Worm (Caenorhabditis elegans) whole organism, L2 larva: ENCODE measurements around the gene W01D2.1.

Experiments used
- C34F6.9 ChIP-seq: fragments of 150-350 bp; optimal IDR thresholded peaks from 2 replicates; lab custom pipeline; 2014; ENCODE audit warnings: missing biosample characterization, missing genetic modification characterization
- F13H6.1 ChIP-seq: sonication (generic microtip); optimal IDR thresholded peaks from 2 replicates; lab custom pipeline; 2016; ENCODE audit warnings: missing genetic modification characterization, missing compliant biosample characterization
- alr-1 ChIP-seq: fragments of 150-350 bp; optimal IDR thresholded peaks from 2 replicates; lab custom pipeline; 2014; ENCODE audit warnings: missing biosample characterization, missing genetic modification characterization
- aly-2 ChIP-seq: fragments of 150-350 bp; optimal IDR thresholded peaks from 2 replicates; lab custom pipeline; 2014; ENCODE audit warnings: missing biosample characterization, missing genetic modification characterization
- ama-1 ChIP-seq: fragments of 150-350 bp; optimal IDR thresholded peaks from 2 replicates; lab custom pipeline; 2018; ENCODE audit warnings: inconsistent platforms
- blmp-1 ChIP-seq: sonication (generic microtip); optimal IDR thresholded peaks from 2 replicates; lab custom pipeline; 2017; ENCODE audit warnings: missing genetic modification characterization, mild to moderate bottlenecking, missing compliant biosample characterization, antibody characterized with exemption, moderate library complexity; ENCODE audit not compliant: insufficient read depth
- ceh-16 ChIP-seq: fragments of 150-350 bp; optimal IDR thresholded peaks from 2 replicates; lab custom pipeline; 2014; ENCODE audit warnings: missing biosample characterization, missing genetic modification characterization
- ceh-82 ChIP-seq: fragments of 150-350 bp; optimal IDR thresholded peaks from 2 replicates; lab custom pipeline; 2014; ENCODE audit warnings: missing biosample characterization, missing genetic modification characterization
- crh-2 ChIP-seq: sonication (generic microtip); optimal IDR thresholded peaks from 2 replicates; lab custom pipeline; 2017; ENCODE audit warnings: missing biosample characterization, missing genetic modification characterization
- egl-27 ChIP-seq: sonication (generic microtip); optimal IDR thresholded peaks from 3 replicates; lab custom pipeline; 2017; ENCODE audit warnings: missing biosample characterization, missing genetic modification reagents, missing genetic modification characterization
- elt-1 ChIP-seq: fragments of 150-350 bp; optimal IDR thresholded peaks from 2 replicates; lab custom pipeline; 2014; ENCODE audit warnings: missing biosample characterization, missing genetic modification characterization
- elt-3 ChIP-seq: sonication (generic microtip); optimal IDR thresholded peaks from 2 replicates; lab custom pipeline; 2017; ENCODE audit warnings: missing biosample characterization, missing genetic modification characterization
- fos-1 ChIP-seq: fragments of 150-350 bp; optimal IDR thresholded peaks from 2 replicates; lab custom pipeline; 2014; ENCODE audit warnings: missing biosample characterization, missing genetic modification characterization
- gmeb-1 ChIP-seq: fragments of 150-350 bp; optimal IDR thresholded peaks from 2 replicates; lab custom pipeline; 2014; ENCODE audit warnings: missing biosample characterization, missing genetic modification characterization
- lin-11 ChIP-seq: fragments of 150-350 bp; sonication (generic microtip); optimal IDR thresholded peaks from 2 replicates; lab custom pipeline; 2014; ENCODE audit warnings: missing biosample characterization, missing genetic modification characterization, inconsistent platforms, mixed read lengths
- lin-13 ChIP-seq: fragments of 150-350 bp; optimal IDR thresholded peaks from 2 replicates; lab custom pipeline; 2014; ENCODE audit warnings: missing biosample characterization, missing genetic modification reagents, missing genetic modification characterization
- lin-39 ChIP-seq: fragments of 150-350 bp; optimal IDR thresholded peaks from 2 replicates; lab custom pipeline; 2014; ENCODE audit warnings: missing biosample characterization, missing genetic modification reagents, missing genetic modification characterization
- lsy-2 ChIP-seq, 2 experiments: fragments of 150-350 bp in 1 of 2; sonication (generic microtip) in 1 of 2; optimal IDR thresholded peaks; 2 replicates each; lab custom pipeline; 2014 to 2017; ENCODE audit warnings: missing biosample characterization in 2 of 2, missing genetic modification characterization in 2 of 2
- mab-5 ChIP-seq: fragments of 150-350 bp; optimal IDR thresholded peaks from 2 replicates; lab custom pipeline; 2014; ENCODE audit warnings: missing biosample characterization, missing genetic modification characterization
- mbf-1 ChIP-seq: sonication (generic microtip); optimal IDR thresholded peaks from 2 replicates; lab custom pipeline; 2017; ENCODE audit warnings: missing biosample characterization, missing genetic modification characterization
- mdl-1 ChIP-seq, 2 experiments: fragments of 150-350 bp in 1 of 2; sonication (generic microtip) in 1 of 2; optimal IDR thresholded peaks; 2 replicates each; lab custom pipeline; 2017; ENCODE audit warnings: missing biosample characterization in 2 of 2, missing genetic modification characterization in 2 of 2
- nhr-11 ChIP-seq: fragments of 150-350 bp; optimal IDR thresholded peaks from 2 replicates; lab custom pipeline; 2014; ENCODE audit warnings: missing biosample characterization, missing genetic modification characterization
- nhr-12 ChIP-seq: fragments of 150-350 bp; optimal IDR thresholded peaks from 2 replicates; lab custom pipeline; 2014; ENCODE audit warnings: missing biosample characterization, missing genetic modification characterization
- nhr-129 ChIP-seq: fragments of 150-350 bp; optimal IDR thresholded peaks from 2 replicates; lab custom pipeline; 2014; ENCODE audit warnings: missing biosample characterization, missing genetic modification characterization
- nhr-21 ChIP-seq: fragments of 150-350 bp; optimal IDR thresholded peaks from 2 replicates; lab custom pipeline; 2014; ENCODE audit warnings: missing biosample characterization, missing genetic modification characterization
- nhr-237 ChIP-seq: fragments of 150-350 bp; optimal IDR thresholded peaks from 2 replicates; lab custom pipeline; 2014; ENCODE audit warnings: missing biosample characterization, missing genetic modification characterization
- nhr-6 ChIP-seq: fragments of 150-350 bp; optimal IDR thresholded peaks from 2 replicates; lab custom pipeline; 2014; ENCODE audit warnings: missing biosample characterization, missing genetic modification characterization
- nhr-77 ChIP-seq: fragments of 150-350 bp; optimal IDR thresholded peaks from 2 replicates; lab custom pipeline; 2014; ENCODE audit warnings: missing biosample characterization, missing genetic modification characterization
- peb-1 ChIP-seq: fragments of 150-350 bp; optimal IDR thresholded peaks from 2 replicates; lab custom pipeline; 2014; ENCODE audit warnings: missing biosample characterization, missing genetic modification characterization
- sem-4 ChIP-seq: fragments of 150-350 bp; optimal IDR thresholded peaks from 2 replicates; lab custom pipeline; 2014; ENCODE audit warnings: missing biosample characterization, missing genetic modification reagents, missing genetic modification characterization
- skn-1 ChIP-seq: sonication (generic microtip); optimal IDR thresholded peaks from 2 replicates; lab custom pipeline; 2017; ENCODE audit warnings: missing biosample characterization, missing genetic modification characterization
- sma-3 ChIP-seq: sonication (generic microtip); optimal IDR thresholded peaks from 2 replicates; lab custom pipeline; 2016; ENCODE audit warnings: missing genetic modification reagents, missing genetic modification characterization, missing compliant biosample characterization
- sma-9 ChIP-seq, 2 experiments: fragments of 150-350 bp in 1 of 2; sonication (generic microtip) in 1 of 2; optimal IDR thresholded peaks; 2 replicates each; lab custom pipeline; 2014 to 2016; ENCODE audit warnings: missing genetic modification characterization in 2 of 2, mild to moderate bottlenecking in 1 of 2, missing biosample characterization in 1 of 2, missing compliant biosample characterization in 1 of 2, missing genetic modification reagents in 1 of 2, moderate library complexity in 1 of 2
- snpc-4 ChIP-seq: fragments of 150-350 bp; optimal IDR thresholded peaks from 2 replicates; lab custom pipeline; 2014; ENCODE audit warnings: missing biosample characterization, missing genetic modification characterization
- unc-55 ChIP-seq: fragments of 150-350 bp; sonication (generic microtip); optimal IDR thresholded peaks from 3 replicates; lab custom pipeline; 2014; ENCODE audit warnings: missing biosample characterization, missing genetic modification reagents, missing genetic modification characterization
- unc-62 ChIP-seq: fragments of 150-350 bp; optimal IDR thresholded peaks from 2 replicates; lab custom pipeline; 2014; ENCODE audit warnings: missing biosample characterization, missing genetic modification reagents, missing genetic modification characterization
- zag-1 ChIP-seq: fragments of 150-350 bp; optimal IDR thresholded peaks from 2 replicates; lab custom pipeline; 2014; ENCODE audit warnings: missing biosample characterization, missing genetic modification characterization
- ztf-1 ChIP-seq: fragments of 200-800 bp; sonication (Bioruptor generic); conservative IDR thresholded peaks from 2 replicates; pipeline ENCODE4 v1.3.6; 2022; ENCODE audit warnings: missing genetic modification characterization, missing compliant biosample characterization
- ztf-11 ChIP-seq: sonication (generic microtip); optimal IDR thresholded peaks from 2 replicates; lab custom pipeline; 2017; ENCODE audit warnings: missing biosample characterization, missing genetic modification characterization
- ztf-4 ChIP-seq: fragments of 150-350 bp; optimal IDR thresholded peaks from 2 replicates; lab custom pipeline; 2014; ENCODE audit warnings: missing biosample characterization, missing genetic modification characterization

W01D2.1 gene

DNA sequence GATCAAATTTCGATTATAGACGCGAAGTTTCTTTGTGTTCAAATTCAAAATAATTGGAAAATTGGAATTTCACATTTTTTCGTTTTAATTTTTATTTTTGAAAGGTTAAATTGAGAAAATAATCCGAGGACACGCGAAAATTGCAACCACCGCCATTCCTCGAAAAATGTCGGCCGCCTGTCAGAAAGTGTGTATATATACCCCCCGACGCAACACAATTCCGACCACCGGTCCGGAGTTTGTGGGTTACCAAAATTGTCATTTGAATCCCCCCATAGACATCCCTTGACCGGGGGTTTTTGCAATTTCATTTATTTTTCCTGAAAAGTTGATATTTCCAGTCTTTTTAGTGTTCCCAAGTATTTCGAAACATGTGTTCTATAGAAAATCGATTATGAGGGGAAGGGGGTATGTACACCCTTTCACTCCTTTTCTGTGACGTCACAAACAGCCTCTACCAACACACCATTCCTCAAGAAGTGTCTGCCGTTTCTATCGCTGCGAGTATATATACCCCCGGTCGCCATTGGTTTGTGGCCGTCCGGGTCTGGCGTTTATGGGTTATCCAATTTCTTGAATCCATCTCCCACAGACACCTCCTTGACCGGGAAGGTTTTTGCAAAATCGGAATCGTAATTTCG lies 10.9 kb upstream of the W01D2.1 start, which contains the start of gene W01D2.3 (continued):
- peak; percentile 39 for TF ChIP-seq nhr-21 (tag; lab: Kevin White, UChicago)
- peak; percentile 42 for TF ChIP-seq nhr-77 (tag; lab: Kevin White, UChicago)
- TF ChIP-seq alr-1 (tag; lab: Kevin White, UChicago): no peak
- TF ChIP-seq nhr-237 (tag; lab: Kevin White, UChicago): no peak
- TF ChIP-seq lin-39 (tag; lab: Kevin White, UChicago): no peak
- no peak for TF ChIP-seq ceh-16
- TF ChIP-seq, all 48 proteins: peak for 23

DNA sequence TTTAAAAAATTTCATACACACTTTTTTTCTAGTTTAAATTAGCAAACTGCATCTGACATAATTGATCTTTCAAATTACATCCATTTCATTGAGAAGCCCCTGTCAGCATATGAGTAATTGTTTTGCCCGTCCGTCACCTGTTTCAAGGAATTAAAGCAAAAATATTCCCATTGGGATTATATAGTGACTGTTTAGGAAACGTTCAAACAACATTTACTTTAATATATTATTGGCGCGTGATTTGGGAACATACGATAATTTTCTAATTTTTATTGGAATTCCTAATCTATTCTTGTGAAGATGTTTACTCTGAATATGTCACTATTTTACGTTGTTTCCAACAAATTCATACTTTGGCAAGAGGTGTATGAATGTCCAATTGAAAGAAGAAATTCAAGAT lies 9.6 kb upstream of the W01D2.1 start, which contains the start of gene srt-11:
Gene srt-11, plus strand, starts transcription at position 301 of the 400 bp plus-strand sequence.
- TF ChIP-seq sma-3 (GFP tag; lab: Kevin White, UChicago): no peak
- TF ChIP-seq egl-27 (tag; lab: Kevin White, UChicago): no peak
- TF ChIP-seq nhr-237 (tag; lab: Kevin White, UChicago): no peak
- TF ChIP-seq sem-4 (tag; lab: Kevin White, UChicago): no peak
- TF ChIP-seq elt-3 (tag; lab: Kevin White, UChicago): no peak
- TF ChIP-seq nhr-21 (tag; lab: Kevin White, UChicago): no peak
- TF ChIP-seq ztf-1: no peak
- TF ChIP-seq mbf-1 (tag; lab: Kevin White, UChicago): no peak
- no peak for TF ChIP-seq ama-1 (lab: Kevin White, UChicago)
- no peak for TF ChIP-seq nhr-77 (tag; lab: Kevin White, UChicago)
- no peak for TF ChIP-seq ceh-16
- no peak for TF ChIP-seq unc-62 (GFP tag; lab: Kevin White, UChicago)
- TF ChIP-seq lin-39 (tag; lab: Kevin White, UChicago): no peak
- TF ChIP-seq snpc-4 (tag; lab: Kevin White, UChicago): no peak
- no peak for TF ChIP-seq aly-2 (tag; lab: Kevin White, UChicago)

DNA sequence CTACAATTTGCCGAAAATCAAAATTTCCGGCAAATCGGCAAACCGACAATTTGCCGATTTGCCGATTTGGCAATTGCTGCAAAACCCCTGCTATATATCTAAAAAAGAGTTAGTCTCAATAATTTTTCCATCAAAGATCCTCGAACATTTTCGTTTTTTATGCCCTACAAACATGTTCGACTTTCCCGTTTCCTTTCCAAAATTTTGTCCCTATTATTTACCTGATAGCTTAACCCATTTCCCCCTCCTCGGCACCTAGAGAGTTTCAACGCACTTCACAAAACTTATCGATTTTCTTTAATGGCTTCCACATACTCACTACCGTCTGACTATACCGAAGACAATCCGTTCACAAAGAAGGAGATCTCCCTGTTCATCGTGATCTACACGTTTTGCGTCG lies 6.6 kb upstream of the W01D2.1 start, which contains the start of gene W01D2.6:
Gene W01D2.6, plus strand, starts transcription at position 301 of the 400 bp plus-strand sequence.
- TF ChIP-seq mbf-1 (tag; lab: Kevin White, UChicago): no peak
- TF ChIP-seq gmeb-1 (tag; lab: Kevin White, UChicago): no peak
- TF ChIP-seq mab-5 (tag; lab: Kevin White, UChicago): no peak

DNA sequence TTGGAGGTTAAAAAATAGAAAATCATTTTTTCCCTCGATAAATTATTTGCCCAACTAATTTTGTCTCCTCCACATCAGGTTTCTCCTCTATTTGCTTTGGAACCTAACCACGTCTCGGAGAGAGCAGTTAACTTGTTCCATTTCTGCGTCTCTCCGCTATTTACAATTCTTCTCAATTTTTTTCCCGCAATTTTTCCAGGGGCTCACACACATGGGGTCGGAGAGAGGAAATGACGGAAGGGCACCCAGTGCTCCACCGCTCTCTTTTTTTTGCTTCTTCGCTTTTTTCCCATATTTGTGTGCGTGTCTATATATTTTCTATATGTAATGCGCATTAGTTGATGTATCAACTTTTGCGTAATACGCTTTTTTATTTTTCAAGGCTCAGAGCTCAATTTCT lies 4.7 kb upstream of the W01D2.1 start:
- TF ChIP-seq peb-1 (tag; lab: Kevin White, UChicago) (no peak), nhr-12 (no peak), zag-1 (tag; lab: Kevin White, UChicago) (no peak), ztf-4 (tag; lab: Kevin White, UChicago) (no peak), C34F6.9 (tag; lab: Kevin White, UChicago) (peak; percentile 51), alr-1 (tag; lab: Kevin White, UChicago) (no peak), crh-2 (no peak), unc-55 (peak; percentile 15), ama-1 (lab: Kevin White, UChicago) (no peak), snpc-4 (tag; lab: Kevin White, UChicago) (peak; percentile 66), sma-9 (GFP tag; optimal IDR thresholded peaks at IDR 0.05; lab: Kevin White, UChicago) (peak; percentile 5), sma-9 (tag; optimal IDR thresholded peaks at IDR 0.05; lab: Kevin White, UChicago) (no peak), lsy-2 (tag; optimal IDR thresholded peaks at IDR 0.05; lab: Kevin White, UChicago) (peak in 1 of 2 experiments; percentile 24), nhr-129 (tag; lab: Kevin White, UChicago) (peak; percentile 30), F13H6.1 (tag; lab: Kevin White, UChicago) (peak; percentile 44), ztf-1 (no peak), lin-13 (peak; percentile 11), gmeb-1 (tag; lab: Kevin White, UChicago) (no peak)

DNA sequence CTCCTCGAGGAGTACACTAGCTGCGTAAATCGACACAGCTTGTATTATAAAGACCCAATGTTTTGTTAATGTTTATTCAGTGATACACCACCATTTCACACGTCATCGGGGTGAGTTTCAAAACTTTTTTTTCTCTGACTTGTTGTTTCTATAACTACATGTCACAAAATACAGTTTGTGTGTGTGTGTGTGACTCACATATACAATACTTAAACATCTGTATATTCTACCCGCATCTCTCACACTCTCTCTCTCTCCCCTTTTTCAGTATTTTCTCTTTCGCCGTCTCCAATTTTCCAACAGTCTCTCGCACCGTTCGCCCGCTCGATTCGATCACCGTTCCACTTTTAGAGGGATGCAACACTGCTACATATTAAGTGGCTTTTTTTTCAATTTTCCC lies 3.8 kb upstream of the W01D2.1 start:
- TF ChIP-seq egl-27 (tag; lab: Kevin White, UChicago) (no peak), elt-1 (tag; lab: Kevin White, UChicago) (no peak), ztf-1 (no peak), crh-2 (peak; percentile 19), nhr-21 (tag; lab: Kevin White, UChicago) (no peak), peb-1 (tag; lab: Kevin White, UChicago) (no peak), alr-1 (tag; lab: Kevin White, UChicago) (no peak), unc-62 (GFP tag; lab: Kevin White, UChicago) (no peak), ztf-4 (tag; lab: Kevin White, UChicago) (no peak), ama-1 (lab: Kevin White, UChicago) (no peak), lin-39 (tag; lab: Kevin White, UChicago) (no peak), lin-13 (no peak), nhr-77 (tag; lab: Kevin White, UChicago) (no peak), ztf-11 (tag; lab: Kevin White, UChicago) (no peak), ceh-16 (no peak), aly-2 (tag; lab: Kevin White, UChicago) (no peak), nhr-11 (tag; lab: Kevin White, UChicago) (no peak), fos-1 (tag; lab: Kevin White, UChicago) (peak; percentile 78), skn-1 (no peak), nhr-12 (no peak), mdl-1 (tag; optimal IDR thresholded peaks at IDR 0.05; lab: Kevin White, UChicago) (no peak), blmp-1 (peak; percentile 53), unc-55 (no peak), ceh-82 (tag; lab: Kevin White, UChicago) (no peak), lsy-2 (tag; optimal IDR thresholded peaks at IDR 0.05; lab: Kevin White, UChicago) (no peak), nhr-6 (no peak), lin-11 (tag; lab: Kevin White, UChicago) (no peak), sma-9 (GFP tag; optimal IDR thresholded peaks at IDR 0.05; lab: Kevin White, UChicago) (peak; percentile 69), sma-9 (tag; optimal IDR thresholded peaks at IDR 0.05; lab: Kevin White, UChicago) (no peak)
